Worm (Caenorhabditis elegans) whole organism, L3 larva: ENCODE measurements around the gene F26F12.3.

ENCODE experiments used
- ZK546.5 ChIP-seq: sonication (generic microtip); optimal IDR thresholded peaks from 2 replicates; lab custom pipeline; 2017; ENCODE audit warnings: missing biosample characterization, missing genetic modification characterization
- egl-5 ChIP-seq: fragments of 150-350 bp; optimal IDR thresholded peaks from 2 replicates; lab custom pipeline; 2017; ENCODE audit warnings: missing biosample characterization, missing genetic modification reagents, missing genetic modification characterization, inconsistent platforms
- lin-15B ChIP-seq: fragments of 150-350 bp; optimal IDR thresholded peaks from 2 replicates; lab custom pipeline; 2014; ENCODE audit warnings: missing biosample characterization, missing genetic modification characterization
- nhr-237 ChIP-seq: fragments of 150-350 bp; optimal IDR thresholded peaks from 2 replicates; lab custom pipeline; 2014; ENCODE audit warnings: missing biosample characterization, missing genetic modification characterization
- nhr-28 ChIP-seq: fragments of 150-350 bp; optimal IDR thresholded peaks from 2 replicates; lab custom pipeline; 2014; ENCODE audit warnings: missing biosample characterization, missing genetic modification characterization
- nhr-77 ChIP-seq: fragments of 150-350 bp; optimal IDR thresholded peaks from 2 replicates; lab custom pipeline; 2014; ENCODE audit warnings: missing biosample characterization, missing genetic modification characterization
- skn-1 ChIP-seq: fragments of 150-350 bp; optimal IDR thresholded peaks from 2 replicates; lab custom pipeline; 2014; ENCODE audit warnings: missing biosample characterization, missing genetic modification characterization

ce11 chrV:5835979-5836615, 9.4 kb downstream of the F26F12.3 start:
- TF ChIP-seq skn-1 (tag; lab: Kevin White, UChicago): no peak
- no peak for TF ChIP-seq ZK546.5 (tag; lab: Kevin White, UChicago)
- TF ChIP-seq egl-5 (tag; lab: Kevin White, UChicago): no peak
- no peak for TF ChIP-seq lin-15B
- no peak for TF ChIP-seq nhr-237 (tag; lab: Kevin White, UChicago)
- no peak for TF ChIP-seq nhr-28
- no peak for TF ChIP-seq nhr-77
